Worm (Caenorhabditis elegans): ENCODE data around the gene ttr-36.

ce11 chrX:6533038-6533437 is 22.3 kb downstream of the ttr-36 start:
- no peak for TF ChIP-seq C08G9.2 (tag; optimal IDR thresholded peaks at IDR 0.05)
- TF ChIP-seq pha-4 (tag; optimal IDR thresholded peaks at IDR 0.05), result no peak
- TF ChIP-seq pqm-1 (tag; optimal IDR thresholded peaks at IDR 0.05), result no peak
- no peak for TF ChIP-seq K09A11.1 (tag; optimal IDR thresholded peaks at IDR 0.05; ENCODE audit: insufficient read depth)
- TF ChIP-seq pag-3 (tag; optimal IDR thresholded peaks at IDR 0.05; ENCODE audit: borderline replicate concordance), result no peak
- no peak for TF ChIP-seq dve-1 (tag; optimal IDR thresholded peaks at IDR 0.05)
